Fruit fly (Drosophila melanogaster): ENCODE data around the gene PIG-P.

The PIG-P gene

dm6 chr3R:26081380-26081991, 23.5 kb upstream of the PIG-P start (continued):
- TF ChIP-seq CG7786 (GFP tag; optimal IDR thresholded peaks at IDR 0.05): no peak
- no peak for TF ChIP-seq sc (optimal IDR thresholded peaks at IDR 0.05)
- peak; percentile 49 for TF ChIP-seq sc (GFP tag; optimal IDR thresholded peaks at IDR 0.05)
- peak; percentile 74 for TF ChIP-seq CG17829 (tag; optimal IDR thresholded peaks at IDR 0.05)
- peak; percentile 62 for TF ChIP-seq nom (GFP tag; optimal IDR thresholded peaks at IDR 0.05)
- TF ChIP-seq sr (GFP tag; IDR thresholded peaks at IDR 0.05): no peak
- no peak for TF ChIP-seq CG12299 (tag; optimal IDR thresholded peaks at IDR 0.05)
- TF ChIP-seq CG13424 (tag; optimal IDR thresholded peaks at IDR 0.05): peak; percentile 60
- TF ChIP-seq NfI (GFP tag; optimal IDR thresholded peaks at IDR 0.05): peak; percentile 28
- peak; percentile 51 for TF ChIP-seq CG1603 (tag; optimal IDR thresholded peaks at IDR 0.05)
- TF ChIP-seq CG1647 (GFP tag; optimal IDR thresholded peaks at IDR 0.05): peak; percentile 4
- TF ChIP-seq CG12391 (tag; optimal IDR thresholded peaks at IDR 0.05): peak; percentile 70
- TF ChIP-seq CG34422 (GFP tag; IDR thresholded peaks at IDR 0.05): no peak; the same call in 2 of the 3 replicates
- TF ChIP-seq CG12744 (GFP tag; optimal IDR thresholded peaks at IDR 0.05): no peak
- TF ChIP-seq danr (GFP tag; IDR thresholded peaks at IDR 0.05): 0 out of 2 replicates have a peak, but pooled peaks have one; percentile 31
- TF ChIP-seq CHES-1-like (GFP tag; optimal IDR thresholded peaks at IDR 0.05): no peak
- TF ChIP-seq CG2889 (GFP tag; IDR thresholded peaks at IDR 0.05): no peak
- peak; percentile 36; the same call in 1 of the 2 replicates for TF ChIP-seq sob (GFP tag; IDR thresholded peaks at IDR 0.05)
- TF ChIP-seq az2 (GFP tag; optimal IDR thresholded peaks at IDR 0.05): peak; percentile 52
- no peak for TF ChIP-seq CG4282 (GFP tag; optimal IDR thresholded peaks at IDR 0.05)
- peak in 1 of 3 experiments; percentile 79 for TF ChIP-seq lola (GFP tag; optimal IDR thresholded peaks at IDR 0.05)
- peak; percentile 47 for TF ChIP-seq Chrac-16 (GFP tag; optimal IDR thresholded peaks at IDR 0.05)
- peak; percentile 78 for TF ChIP-seq CG18262 (tag; optimal IDR thresholded peaks at IDR 0.05)
- no peak for TF ChIP-seq MBD-R2 (GFP tag; IDR thresholded peaks at IDR 0.05)
- TF ChIP-seq Vsx1 (GFP tag; optimal IDR thresholded peaks at IDR 0.05): no peak
- peak; percentile 58; the same call in 1 of the 2 replicates for TF ChIP-seq ranshi (GFP tag; IDR thresholded peaks at IDR 0.05)
- no peak for TF ChIP-seq tna (GFP tag; IDR thresholded peaks at IDR 0.05; ENCODE audit: partially characterized antibody)
- peak; percentile 33 for TF ChIP-seq CG5245 (GFP tag; optimal IDR thresholded peaks at IDR 0.05)
- TF ChIP-seq CG4424 (GFP tag; optimal IDR thresholded peaks at IDR 0.05): peak; percentile 58
- peak; percentile 12 for TF ChIP-seq CG6813 (GFP tag; optimal IDR thresholded peaks at IDR 0.05)
- peak; percentile 48 for TF ChIP-seq Rx (GFP tag; IDR thresholded peaks at IDR 0.05)
- TF ChIP-seq CG9727 (GFP tag; optimal IDR thresholded peaks at IDR 0.05): peak; percentile 69
- TF ChIP-seq CG17361 (GFP tag; IDR thresholded peaks at IDR 0.05): peak; percentile 60; the same call in 2 of the 3 replicates
- peak; percentile 90 for TF ChIP-seq sens (GFP tag)
- no peak for TF ChIP-seq fd3F (GFP tag; optimal IDR thresholded peaks at IDR 0.05)
- TF ChIP-seq nmo (GFP tag; optimal IDR thresholded peaks at IDR 0.05): peak; percentile 73
- TF ChIP-seq B-H1 (GFP tag; IDR thresholded peaks at IDR 0.05): peak; percentile 47; the same call in 1 of the 3 replicates
- peak; percentile 35 for TF ChIP-seq Fer3 (tag; optimal IDR thresholded peaks at IDR 0.05)
- TF ChIP-seq CG15479 (GFP tag; optimal IDR thresholded peaks at IDR 0.05): no peak
- 0 out of 2 replicates have a peak, but pooled peaks have one; percentile 29 for TF ChIP-seq CG11247 (GFP tag; IDR thresholded peaks at IDR 0.05)
- peak; percentile 77 for TF ChIP-seq CG11504 (tag; optimal IDR thresholded peaks at IDR 0.05)
- TF ChIP-seq CG31441 (GFP tag; IDR thresholded peaks at IDR 0.05): peak; percentile 77
- no peak for TF ChIP-seq CG18011 (GFP tag; optimal IDR thresholded peaks at IDR 0.05)
- TF ChIP-seq CG30431 (GFP tag; optimal IDR thresholded peaks at IDR 0.05): peak; percentile 2
- TF ChIP-seq rib (GFP tag; IDR thresholded peaks at IDR 0.05): no peak
- TF ChIP-seq Jarid2 (GFP tag; optimal IDR thresholded peaks at IDR 0.05): no peak
- TF ChIP-seq ssp (GFP tag; IDR thresholded peaks at IDR 0.05): 0 out of 2 replicates have a peak, but pooled peaks have one; percentile 30
- peak; percentile 37 for TF ChIP-seq zen (tag; optimal IDR thresholded peaks at IDR 0.05)
- no peak for TF ChIP-seq CG5953 (GFP tag; IDR thresholded peaks at IDR 0.05)
- TF ChIP-seq CG7372 (GFP tag; IDR thresholded peaks at IDR 0.05): 0 out of 2 replicates have a peak, but pooled peaks have one; percentile 8

All from whole organism, embryonic.